Fruit fly (Drosophila melanogaster) whole organism, embryonic: ENCODE data around the gene CG34056.

Source experiments
- Abd-B ChIP-seq: fragments of 200-800 bp; sonication (Bioruptor generic); optimal IDR thresholded peaks from 2 replicates; lab custom pipeline; 2018; ENCODE audit warnings: missing biosample characterization, mild to moderate bottlenecking, missing genetic modification characterization, moderate library complexity
- Asciz ChIP-seq: fragments of 200-800 bp; sonication (Bioruptor generic); optimal IDR thresholded peaks from 2 replicates; lab custom pipeline; 2017; ENCODE audit warnings: missing biosample characterization, mild to moderate bottlenecking, missing genetic modification characterization, missing genetic modification reagents
- CG10147 ChIP-seq: fragments of 200-800 bp; sonication (Bioruptor generic); optimal IDR thresholded peaks from 2 replicates; lab custom pipeline; 2019; ENCODE audit warnings: missing biosample characterization, mild to moderate bottlenecking, missing genetic modification characterization, moderate library complexity
- CG10209 ChIP-seq: fragments of 200-800 bp; sonication (Bioruptor generic); optimal IDR thresholded peaks from 3 replicates; lab custom pipeline; 2017; ENCODE audit warnings: missing biosample characterization, mild to moderate bottlenecking, missing genetic modification characterization, missing genetic modification reagents
- CG10321 ChIP-seq: fragments of 200-800 bp; sonication (Bioruptor generic); IDR thresholded peaks from 2 replicates; pipeline ENCODE4 v1.3.6; 2022; ENCODE audit warnings: missing biosample characterization, missing genetic modification characterization
- CG10959 ChIP-seq: fragments of 200-800 bp; sonication (Bioruptor generic); IDR thresholded peaks from 2 replicates; pipeline ENCODE4 v1.3.6; 2022; ENCODE audit warnings: missing biosample characterization, missing genetic modification characterization
- CG11695 ChIP-seq: fragments of 200-800 bp; sonication (Bioruptor generic); IDR thresholded peaks from 3 replicates; pipeline ENCODE4 v1.3.6; 2022; ENCODE audit warnings: missing biosample characterization, missing genetic modification characterization
- CG13624 ChIP-seq: fragments of 200-800 bp; sonication (Bioruptor generic); optimal IDR thresholded peaks from 2 replicates; lab custom pipeline; 2016; ENCODE audit warnings: missing biosample characterization, missing genetic modification characterization
- CG14667 ChIP-seq: fragments of 200-800 bp; sonication (Bioruptor generic); IDR thresholded peaks from 2 replicates; pipeline ENCODE4 v1.3.6; 2022; ENCODE audit warnings: missing biosample characterization, missing genetic modification characterization
- CG17829 ChIP-seq: fragments of 200-800 bp; optimal IDR thresholded peaks from 2 replicates; lab custom pipeline; 2019; ENCODE audit warnings: missing biosample characterization, mild to moderate bottlenecking, missing genetic modification characterization, moderate library complexity
- CG1792 ChIP-seq: fragments of 200-800 bp; sonication (Bioruptor generic); optimal IDR thresholded peaks from 2 replicates; lab custom pipeline; 2016; ENCODE audit warnings: missing biosample characterization, missing genetic modification characterization
- CG18619 ChIP-seq: fragments of 200-800 bp; sonication (Bioruptor generic); optimal IDR thresholded peaks from 3 replicates; lab custom pipeline; 2017; ENCODE audit warnings: missing biosample characterization, mild to moderate bottlenecking, missing genetic modification characterization
- CG18764 ChIP-seq: fragments of 200-800 bp; sonication (Bioruptor generic); optimal IDR thresholded peaks from 3 replicates; lab custom pipeline; 2016; ENCODE audit warnings: missing biosample characterization, missing genetic modification characterization
- CG4282 ChIP-seq: fragments of 200-800 bp; sonication (Bioruptor generic); optimal IDR thresholded peaks from 2 replicates; lab custom pipeline; 2016; ENCODE audit warnings: missing biosample characterization, missing genetic modification characterization
- CG43689 ChIP-seq: fragments of 200-800 bp; sonication (Bioruptor generic); IDR thresholded peaks from 2 replicates; pipeline ENCODE4 v1.3.6; 2022; ENCODE audit warnings: missing biosample characterization, missing genetic modification characterization
- CG6683 ChIP-seq: fragments of 200-800 bp; sonication (Bioruptor generic); optimal IDR thresholded peaks from 2 replicates; lab custom pipeline; 2017; ENCODE audit warnings: missing biosample characterization, mild to moderate bottlenecking, missing genetic modification characterization, missing genetic modification reagents
- CG7928 ChIP-seq: fragments of 200-800 bp; sonication (Bioruptor generic); optimal IDR thresholded peaks from 2 replicates; lab custom pipeline; 2017; ENCODE audit warnings: missing biosample characterization, mild to moderate bottlenecking, missing genetic modification characterization
- CG9609 ChIP-seq: fragments of 200-800 bp; sonication (Bioruptor generic); optimal IDR thresholded peaks from 3 replicates; lab custom pipeline; 2016; ENCODE audit warnings: missing biosample characterization, missing genetic modification characterization
- CG9727 ChIP-seq: fragments of 200-800 bp; sonication (Bioruptor generic); optimal IDR thresholded peaks from 3 replicates; lab custom pipeline; 2017; ENCODE audit warnings: missing biosample characterization, mild to moderate bottlenecking, missing genetic modification characterization
- CG9817 ChIP-seq: fragments of 200-800 bp; sonication (Bioruptor generic); optimal IDR thresholded peaks from 2 replicates; lab custom pipeline; 2018; ENCODE audit warnings: missing biosample characterization, mild to moderate bottlenecking, missing genetic modification characterization, moderate library complexity
- CG9876 ChIP-seq: fragments of 200-800 bp; sonication (Bioruptor generic); optimal IDR thresholded peaks from 2 replicates; lab custom pipeline; 2016; ENCODE audit warnings: missing biosample characterization, missing genetic modification characterization
- CHES-1-like ChIP-seq: fragments of 200-800 bp; sonication (Bioruptor generic); optimal IDR thresholded peaks from 2 replicates; lab custom pipeline; 2016; ENCODE audit warnings: missing biosample characterization, missing genetic modification characterization
- Dip3 ChIP-seq: fragments of 200-800 bp; sonication (Bioruptor generic); optimal IDR thresholded peaks from 3 replicates; lab custom pipeline; 2016; ENCODE audit warnings: missing biosample characterization, missing genetic modification characterization
- Dp ChIP-seq: fragments of 200-800 bp; sonication (Bioruptor generic); optimal IDR thresholded peaks from 2 replicates; lab custom pipeline; 2018; ENCODE audit warnings: missing biosample characterization, mild to moderate bottlenecking, missing genetic modification characterization, moderate library complexity
- Elba2 ChIP-seq: fragments of 200-800 bp; sonication (Bioruptor generic); optimal IDR thresholded peaks from 3 replicates; lab custom pipeline; 2016; ENCODE audit warnings: missing biosample characterization, missing genetic modification characterization
- H15 ChIP-seq: fragments of 200-800 bp; sonication (Bioruptor generic); IDR thresholded peaks from 3 replicates; pipeline ENCODE4 v1.3.6; 2022; ENCODE audit warnings: missing biosample characterization, missing genetic modification characterization
- HHEX ChIP-seq: fragments of 200-800 bp; sonication (Bioruptor generic); optimal IDR thresholded peaks from 3 replicates; lab custom pipeline; 2017; ENCODE audit warnings: missing biosample characterization, mild to moderate bottlenecking, missing genetic modification characterization, missing genetic modification reagents
- HLH4C ChIP-seq: fragments of 200-800 bp; sonication (Bioruptor generic); IDR thresholded peaks from 3 replicates; pipeline ENCODE4 v1.3.6; 2022; ENCODE audit warnings: missing biosample characterization, missing genetic modification characterization; ENCODE audit not compliant: partially characterized antibody
- HmgZ ChIP-seq: fragments of 200-800 bp; sonication (Bioruptor generic); optimal IDR thresholded peaks from 2 replicates; lab custom pipeline; 2018; ENCODE audit warnings: missing biosample characterization, mild to moderate bottlenecking, missing genetic modification characterization
- Hr51 ChIP-seq, 2 experiments: fragments of 200-800 bp; sonication (Bioruptor generic); optimal IDR thresholded peaks; 2 replicates in 1 of 2; 3 replicates in 1 of 2; lab custom pipeline; 2016 to 2018; ENCODE audit warnings: missing biosample characterization in 2 of 2, missing genetic modification characterization in 2 of 2, mild to moderate bottlenecking in 1 of 2, moderate library complexity in 1 of 2
- Lpt ChIP-seq: fragments of >200 bp; optimal IDR thresholded peaks from 2 replicates; lab custom pipeline; 2018; ENCODE audit warnings: missing biosample characterization, missing genetic modification characterization
- Opbp ChIP-seq: fragments of 200-800 bp; sonication (Bioruptor generic); IDR thresholded peaks from 3 replicates; pipeline ENCODE4 v1.3.6; 2022; ENCODE audit warnings: missing biosample characterization, missing genetic modification characterization; ENCODE audit not compliant: partially characterized antibody
- Vsx1 ChIP-seq: fragments of 200-800 bp; sonication (Bioruptor generic); optimal IDR thresholded peaks from 2 replicates; lab custom pipeline; 2017; ENCODE audit warnings: missing biosample characterization, mild to moderate bottlenecking, missing genetic modification characterization, missing genetic modification reagents
- amos ChIP-seq: fragments of 200-800 bp; sonication (Bioruptor generic); IDR thresholded peaks from 2 replicates; pipeline ENCODE4 v1.3.6; 2022; ENCODE audit warnings: missing biosample characterization, missing genetic modification characterization; ENCODE audit not compliant: partially characterized antibody
- ara ChIP-seq: fragments of 200-800 bp; sonication (Bioruptor generic); IDR thresholded peaks from 2 replicates; pipeline ENCODE4 v1.3.6; 2022; ENCODE audit warnings: missing biosample characterization, missing genetic modification characterization
- ato ChIP-seq: fragments of 200-800 bp; sonication (Bioruptor generic); IDR thresholded peaks from 2 replicates; pipeline ENCODE4 v1.3.6; 2022; ENCODE audit warnings: missing biosample characterization, missing genetic modification characterization; ENCODE audit not compliant: partially characterized antibody
- dpn ChIP-seq, 2 experiments: fragments of 200-800 bp; sonication (Bioruptor generic); optimal IDR thresholded peaks; 3 replicates each; lab custom pipeline; 2016; ENCODE audit warnings: missing biosample characterization in 2 of 2, missing genetic modification characterization in 2 of 2
- gro ChIP-seq: fragments of 200-800 bp; sonication (Bioruptor generic); optimal IDR thresholded peaks from 2 replicates; lab custom pipeline; 2016; ENCODE audit warnings: missing biosample characterization, missing genetic modification characterization
- hbn ChIP-seq: fragments of 200-800 bp; sonication (Bioruptor generic); IDR thresholded peaks from 2 replicates; pipeline ENCODE4 v1.3.6; 2022; ENCODE audit warnings: missing biosample characterization, missing genetic modification characterization; ENCODE audit not compliant: partially characterized antibody
- lmd ChIP-seq: fragments of 200-800 bp; sonication (Bioruptor generic); IDR thresholded peaks from 2 replicates; pipeline ENCODE4 v1.3.6; 2022; ENCODE audit warnings: missing biosample characterization, missing genetic modification characterization
- pan ChIP-seq, 4 experiments: fragments of >200 bp in 3 of 4; fragments of 200-800 bp in 1 of 4; sonication (Bioruptor generic) in 1 of 4; optimal IDR thresholded peaks in 3 of 4; IDR thresholded peaks in 1 of 4; 2 replicates each; pipeline versions ENCODE4 v1.3.6 to Lab custom; 2017 to 2022; ENCODE audit warnings: missing biosample characterization in 2 of 4, missing genetic modification characterization in 2 of 4, mixed read lengths in 1 of 4
- pzg ChIP-seq: fragments of 200-800 bp; sonication (Bioruptor generic); optimal IDR thresholded peaks from 3 replicates; lab custom pipeline; 2018; ENCODE audit warnings: missing biosample characterization, mild to moderate bottlenecking, missing genetic modification characterization, moderate library complexity
- repo ChIP-seq: fragments of 200-800 bp; sonication (Bioruptor generic); optimal IDR thresholded peaks from 2 replicates; lab custom pipeline; 2016; ENCODE audit warnings: missing biosample characterization, missing genetic modification characterization
- row ChIP-seq: fragments of 200-800 bp; sonication (Bioruptor generic); IDR thresholded peaks from 3 replicates; pipeline ENCODE4 v1.3.6; 2022; ENCODE audit warnings: missing biosample characterization, missing genetic modification characterization
- run ChIP-seq: fragments of 200-800 bp; sonication (Bioruptor generic); optimal IDR thresholded peaks from 3 replicates; lab custom pipeline; 2018; ENCODE audit warnings: missing biosample characterization, mild to moderate bottlenecking, missing genetic modification characterization
- shn ChIP-seq: fragments of 200-800 bp; sonication (Bioruptor generic); optimal IDR thresholded peaks from 3 replicates; lab custom pipeline; 2016; ENCODE audit warnings: missing biosample characterization, missing genetic modification characterization
- stc ChIP-seq: fragments of 200-800 bp; sonication (Bioruptor generic); IDR thresholded peaks from 2 replicates; pipeline ENCODE4 v1.3.6; 2022; ENCODE audit warnings: missing biosample characterization, missing genetic modification characterization
- tna ChIP-seq: fragments of 200-800 bp; sonication (Bioruptor generic); IDR thresholded peaks from 2 replicates; pipeline ENCODE4 v1.3.6; 2022; ENCODE audit warnings: missing biosample characterization, missing genetic modification characterization; ENCODE audit not compliant: partially characterized antibody
- trem ChIP-seq: fragments of 200-800 bp; optimal IDR thresholded peaks from 3 replicates; lab custom pipeline; 2019; ENCODE audit warnings: missing biosample characterization, mild to moderate bottlenecking, missing genetic modification characterization, moderate library complexity
- yki ChIP-seq: fragments of >200 bp; optimal IDR thresholded peaks from 3 replicates; lab custom pipeline; 2018

The CG34056 gene

DNA sequence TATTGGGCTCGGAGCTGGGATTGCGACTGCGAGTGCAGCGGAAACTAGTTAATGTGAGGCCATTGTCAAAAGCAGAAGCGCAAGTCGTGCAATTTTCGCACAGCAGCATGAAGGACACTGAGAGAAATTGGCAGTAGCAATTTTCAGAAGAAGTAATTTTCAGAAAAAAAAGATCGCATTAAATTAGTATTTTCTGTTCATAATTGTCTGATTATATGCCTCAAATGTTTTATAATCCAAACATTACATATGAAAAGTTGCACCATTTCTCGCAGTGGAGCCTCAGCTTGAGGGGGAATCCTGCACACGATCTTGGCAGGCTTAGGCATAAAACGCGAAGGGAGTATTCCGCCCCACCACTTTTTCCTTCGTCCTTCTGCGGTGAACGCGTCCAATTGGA is 8.6 kb downstream of the CG34056 start (continued):
- TF ChIP-seq CG43689 (0 out of 2 replicates have a peak, but pooled peaks have one; percentile 7), CG10321 (no peak), Lpt (GFP tag; lab: Kevin White, UChicago) (no peak), CG9876 (GFP tag; lab: Kevin White, UChicago) (peak; percentile 33), CG9609 (GFP tag; lab: Kevin White, UChicago) (peak; percentile 46), yki (lab: Kevin White, UChicago) (no peak), CG9817 (tag; lab: Kevin White, UChicago) (peak; percentile 19), dpn (GFP tag; optimal IDR thresholded peaks at IDR 0.05; lab: Kevin White, UChicago) (peak; percentile 5 to 44), ara (GFP tag; lab: Robert Waterston, UW) (peak; percentile 89), amos (no peak), CG10147 (GFP tag; lab: Kevin White, UChicago) (no peak), H15 (GFP tag; lab: Robert Waterston, UW) (peak; percentile 69; the same call in 2 of the 3 replicates), tna (GFP tag; lab: Robert Waterston, UW) (no peak), CG17829 (peak; percentile 75), CG10959 (GFP tag; lab: Robert Waterston, UW) (peak; percentile 74), run (tag; lab: Kevin White, UChicago) (no peak), row (GFP tag; lab: Robert Waterston, UW) (peak; percentile 76), shn (GFP tag; lab: Kevin White, UChicago) (peak; percentile 34), CG14667 (GFP tag; lab: Robert Waterston, UW) (peak; percentile 50), CG7928 (GFP tag; lab: Kevin White, UChicago) (no peak), pzg (GFP tag; lab: Kevin White, UChicago) (no peak), Elba2 (GFP tag; lab: Kevin White, UChicago) (no peak), Abd-B (GFP tag; lab: Kevin White, UChicago) (peak; percentile 37), HLH4C (GFP tag; lab: Robert Waterston, UW) (no peak), CG13624 (GFP tag; lab: Kevin White, UChicago) (no peak), CG4282 (GFP tag; lab: Kevin White, UChicago) (no peak), CG11695 (GFP tag; lab: Robert Waterston, UW) (peak; percentile 57; the same call in 1 of the 3 replicates), CG6683 (GFP tag; lab: Kevin White, UChicago) (no peak), lmd (GFP tag; lab: Robert Waterston, UW) (peak; percentile 51; the same call in 1 of the 2 replicates), CHES-1-like (GFP tag; lab: Kevin White, UChicago) (no peak), gro (GFP tag; lab: Kevin White, UChicago) (no peak), Vsx1 (GFP tag; lab: Kevin White, UChicago) (no peak), repo (GFP tag; lab: Kevin White, UChicago) (peak; percentile 40), CG10209 (peak; percentile 43), pan (optimal IDR thresholded peaks at IDR 0.05; lab: Kevin White, UChicago) (no peak), pan (GFP tag; optimal IDR thresholded peaks at IDR 0.05 in 1 of 2, IDR thresholded peaks at IDR 0.05 in 1 of 2) (peak in 1 of 2 experiments; percentile 50), trem (tag; lab: Kevin White, UChicago) (peak; percentile 20), hbn (no peak), ato (no peak), stc (peak; percentile 57; the same call in 1 of the 2 replicates), Dp (GFP tag; lab: Kevin White, UChicago) (no peak), CG1792 (GFP tag; lab: Kevin White, UChicago) (peak; percentile 32), CG18619 (GFP tag; lab: Kevin White, UChicago) (peak; percentile 23), Asciz (peak; percentile 33), Hr51 (GFP tag; optimal IDR thresholded peaks at IDR 0.05; lab: Kevin White, UChicago) (peak in 1 of 2 experiments; percentile 37), HHEX (GFP tag; lab: Kevin White, UChicago) (no peak), CG18764 (GFP tag; lab: Kevin White, UChicago) (peak; percentile 21), HmgZ (tag; lab: Kevin White, UChicago) (peak; percentile 12), Dip3 (GFP tag; lab: Kevin White, UChicago) (no peak), CG9727 (GFP tag; lab: Kevin White, UChicago) (peak; percentile 20), Opbp (GFP tag; lab: Robert Waterston, UW) (no peak)
